Worm (Caenorhabditis elegans) whole organism, late embryonic: ENCODE results near the gene mpz-3.

Experiments used
- C08G9.2 ChIP-seq: sonication (generic microtip); optimal IDR thresholded peaks from 2 replicates; lab custom pipeline; 2016; ENCODE audit warnings: mild to moderate bottlenecking, missing genetic modification characterization, moderate library complexity, missing compliant biosample characterization
- C38D4.7 ChIP-seq: fragments of 200-800 bp; sonication (Bioruptor generic); optimal IDR thresholded peaks from 2 replicates; lab custom pipeline; 2018; ENCODE audit warnings: mild to moderate bottlenecking, missing genetic modification characterization, moderate library complexity, missing compliant biosample characterization
- T23F11.4 ChIP-seq: fragments of 200-800 bp; sonication (Bioruptor generic); optimal IDR thresholded peaks from 2 replicates; lab custom pipeline; 2018; ENCODE audit warnings: mild to moderate bottlenecking, missing genetic modification characterization, missing compliant biosample characterization
- Y22D7AL.16 ChIP-seq: sonication (generic microtip); optimal IDR thresholded peaks from 2 replicates; lab custom pipeline; 2016; ENCODE audit warnings: missing genetic modification characterization, missing compliant biosample characterization
- ahr-1 ChIP-seq: sonication (generic microtip); optimal IDR thresholded peaks from 2 replicates; lab custom pipeline; 2016; ENCODE audit warnings: missing genetic modification characterization, missing compliant biosample characterization
- ama-1 ChIP-seq: fragments of 150-350 bp; optimal IDR thresholded peaks from 2 replicates; lab custom pipeline; 2014
- ceh-30 ChIP-seq: fragments of 150-350 bp; optimal IDR thresholded peaks from 2 replicates; lab custom pipeline; 2014; ENCODE audit warnings: missing biosample characterization, missing genetic modification characterization
- ceh-45 ChIP-seq: fragments of 200-800 bp; sonication (Bioruptor generic); IDR thresholded peaks from 2 replicates; pipeline ENCODE4 v1.3.6; 2022; ENCODE audit warnings: missing genetic modification reagents, missing genetic modification characterization, missing compliant biosample characterization
- ceh-48 ChIP-seq: sonication (generic microtip); optimal IDR thresholded peaks from 2 replicates; lab custom pipeline; 2016; ENCODE audit warnings: missing genetic modification characterization, inconsistent platforms, missing compliant biosample characterization
- ceh-6 ChIP-seq: fragments of 200-800 bp; sonication (Bioruptor generic); optimal IDR thresholded peaks from 2 replicates; lab custom pipeline; 2018; ENCODE audit warnings: mild to moderate bottlenecking, missing genetic modification characterization, missing compliant biosample characterization
- ceh-9 ChIP-seq: sonication (generic microtip); optimal IDR thresholded peaks from 2 replicates; lab custom pipeline; 2016; ENCODE audit warnings: mild to moderate bottlenecking, missing genetic modification characterization, inconsistent platforms, missing compliant biosample characterization
- dmd-4 ChIP-seq: sonication (generic microtip); optimal IDR thresholded peaks from 2 replicates; lab custom pipeline; 2016; ENCODE audit warnings: borderline replicate concordance, missing genetic modification characterization, missing compliant biosample characterization
- elt-4 ChIP-seq: sonication (generic microtip); optimal IDR thresholded peaks from 2 replicates; lab custom pipeline; 2016; ENCODE audit warnings: missing genetic modification characterization, missing compliant biosample characterization
- fax-1 ChIP-seq: sonication (generic microtip); optimal IDR thresholded peaks from 2 replicates; lab custom pipeline; 2016; ENCODE audit warnings: missing genotype, missing genetic modification characterization, missing compliant biosample characterization
- fkh-6 ChIP-seq: sonication (generic microtip); optimal IDR thresholded peaks from 2 replicates; lab custom pipeline; 2016; ENCODE audit warnings: missing genetic modification characterization, missing compliant biosample characterization
- gmeb-2 ChIP-seq: sonication (generic microtip); optimal IDR thresholded peaks from 2 replicates; lab custom pipeline; 2016; ENCODE audit warnings: missing genetic modification characterization, inconsistent platforms, missing compliant biosample characterization
- hlh-15 ChIP-seq: sonication (generic microtip); optimal IDR thresholded peaks from 2 replicates; lab custom pipeline; 2016; ENCODE audit warnings: missing genetic modification characterization, missing compliant biosample characterization
- hlh-30 ChIP-seq: sonication (generic microtip); optimal IDR thresholded peaks from 2 replicates; lab custom pipeline; 2017; ENCODE audit warnings: antibody characterized with exemption, missing genetic modification characterization, missing compliant biosample characterization; ENCODE audit not compliant: insufficient read depth
- madf-2 ChIP-seq: sonication (generic microtip); optimal IDR thresholded peaks from 2 replicates; lab custom pipeline; 2017; ENCODE audit warnings: missing genetic modification characterization, missing compliant biosample characterization
- mec-3 ChIP-seq: sonication (generic microtip); optimal IDR thresholded peaks from 2 replicates; lab custom pipeline; 2016; ENCODE audit warnings: borderline replicate concordance, missing genetic modification characterization, missing compliant biosample characterization
- pat-9 ChIP-seq: fragments of 200-800 bp; sonication (Bioruptor generic); optimal IDR thresholded peaks from 2 replicates; lab custom pipeline; 2018; ENCODE audit warnings: mild to moderate bottlenecking, missing genetic modification characterization, moderate library complexity, missing compliant biosample characterization
- ref-2 ChIP-seq: sonication (generic microtip); optimal IDR thresholded peaks from 2 replicates; lab custom pipeline; 2016; ENCODE audit warnings: missing genetic modification characterization, missing compliant biosample characterization
- sdc-2 ChIP-seq: sonication (generic microtip); optimal IDR thresholded peaks from 2 replicates; lab custom pipeline; 2016; ENCODE audit warnings: missing genotype, missing genetic modification characterization, missing compliant biosample characterization
- sox-4 ChIP-seq: sonication (generic microtip); optimal IDR thresholded peaks from 2 replicates; lab custom pipeline; 2017; ENCODE audit warnings: mild to moderate bottlenecking, missing genetic modification characterization, inconsistent platforms, missing compliant biosample characterization
- ttx-3 ChIP-seq: sonication (generic microtip); optimal IDR thresholded peaks from 2 replicates; lab custom pipeline; 2016; ENCODE audit warnings: missing genetic modification reagents, missing genetic modification characterization, missing compliant biosample characterization
- unc-55 ChIP-seq: sonication (generic microtip); optimal IDR thresholded peaks from 2 replicates; lab custom pipeline; 2017; ENCODE audit warnings: missing biosample characterization, missing genetic modification reagents, missing genetic modification characterization
- zip-5 ChIP-seq: sonication (generic microtip); optimal IDR thresholded peaks from 2 replicates; lab custom pipeline; 2016; ENCODE audit warnings: missing genetic modification characterization, missing compliant biosample characterization

mpz-3 gene

ce11 chrII:6520103-6520502, 45.1 kb downstream of the mpz-3 start:
- TF ChIP-seq hlh-30, result no peak
- no peak for TF ChIP-seq unc-55 (GFP tag; lab: Kevin White, UChicago)
- no peak for TF ChIP-seq sox-4 (tag; lab: Kevin White, UChicago)
- TF ChIP-seq fax-1 (tag; lab: Kevin White, UChicago), result no peak
- no peak for TF ChIP-seq ttx-3 (tag; lab: Kevin White, UChicago)

- no peak for TF ChIP-seq madf-2 (tag; lab: Kevin White, UChicago)
- no peak for TF ChIP-seq fkh-6 (tag; lab: Kevin White, UChicago)
- no peak for TF ChIP-seq hlh-15 (tag; lab: Kevin White, UChicago)
- no peak for TF ChIP-seq ceh-45 (GFP tag; lab: Robert Waterston, UW)
- TF ChIP-seq Y22D7AL.16 (tag; lab: Kevin White, UChicago), result no peak
- TF ChIP-seq ceh-30 (tag; lab: Kevin White, UChicago), result no peak
- no peak for TF ChIP-seq C08G9.2 (tag; lab: Kevin White, UChicago)
- no peak for TF ChIP-seq ceh-9 (tag; lab: Kevin White, UChicago)
- TF ChIP-seq ttx-3 (tag; lab: Kevin White, UChicago), result no peak
- no peak for TF ChIP-seq ceh-6 (GFP tag; lab: Kevin White, UChicago)
- TF ChIP-seq pat-9 (tag; lab: Kevin White, UChicago), result no peak
Measured at ce11 chrII:6519703-6520102, 45.5 kb downstream of the mpz-3 start.

- no peak for TF ChIP-seq ref-2 (tag; lab: Kevin White, UChicago)
- no peak for TF ChIP-seq gmeb-2 (tag; lab: Kevin White, UChicago)
- TF ChIP-seq elt-4, result no peak
- no peak for TF ChIP-seq mec-3 (tag; lab: Kevin White, UChicago)
- TF ChIP-seq T23F11.4 (GFP tag; lab: Kevin White, UChicago), result no peak
- no peak for TF ChIP-seq C38D4.7 (GFP tag; lab: Kevin White, UChicago)
- no peak for TF ChIP-seq sdc-2
- no peak for TF ChIP-seq ama-1 (lab: Kevin White, UChicago)
Measured at ce11 chrII:6516276-6516675, 48.9 kb downstream of the mpz-3 start, which contains the start of gene C56E6.7. Gene C56E6.7, plus strand, starts transcription at chrII:6516576.

- TF ChIP-seq ceh-48 (tag; lab: Kevin White, UChicago) (no peak), dmd-4 (no peak), zip-5 (tag; lab: Kevin White, UChicago) (no peak), ahr-1 (tag; lab: Kevin White, UChicago) (no peak)
Measured at ce11 chrII:6513911-6514310, 51.3 kb downstream of the mpz-3 start, which contains the start of gene R05G9R.1. Gene R05G9R.1, minus strand, starts transcription at chrII:6514011.
